Fruit fly (Drosophila melanogaster) whole organism, embryonic: ENCODE data around the gene CG31100.

Experiments
- Atf6 ChIP-seq: fragments of 200-800 bp; sonication (Bioruptor generic); IDR thresholded peaks from 2 replicates; pipeline ENCODE4 v1.3.6; 2022; ENCODE audit warnings: missing biosample characterization, missing genetic modification characterization
- C15 ChIP-seq: fragments of 200-800 bp; sonication (Bioruptor generic); IDR thresholded peaks from 3 replicates; pipeline ENCODE4 v1.3.6; 2022; ENCODE audit warnings: missing biosample characterization, missing genetic modification characterization
- CG11695 ChIP-seq: fragments of 200-800 bp; sonication (Bioruptor generic); IDR thresholded peaks from 3 replicates; pipeline ENCODE4 v1.3.6; 2022; ENCODE audit warnings: missing biosample characterization, missing genetic modification characterization
- CG1233 ChIP-seq: fragments of 200-800 bp; sonication (Bioruptor generic); optimal IDR thresholded peaks from 4 replicates; lab custom pipeline; 2018; ENCODE audit warnings: missing biosample characterization, mild to moderate bottlenecking, missing genetic modification characterization
- CG12769 ChIP-seq: fragments of 200-800 bp; sonication (Bioruptor generic); optimal IDR thresholded peaks from 2 replicates; lab custom pipeline; 2019; ENCODE audit warnings: missing biosample characterization, mild to moderate bottlenecking, missing genetic modification characterization, moderate library complexity
- CG14667 ChIP-seq: fragments of 200-800 bp; sonication (Bioruptor generic); IDR thresholded peaks from 2 replicates; pipeline ENCODE4 v1.3.6; 2022; ENCODE audit warnings: missing biosample characterization, missing genetic modification characterization
- CG17568 ChIP-seq: fragments of 200-800 bp; sonication (Bioruptor generic); optimal IDR thresholded peaks from 2 replicates; lab custom pipeline; 2018; ENCODE audit warnings: missing biosample characterization, mild to moderate bottlenecking, missing genetic modification characterization, moderate library complexity
- CG17612 ChIP-seq: fragments of 200-800 bp; sonication (Bioruptor generic); IDR thresholded peaks from 2 replicates; pipeline ENCODE4 v1.3.6; 2022; ENCODE audit warnings: missing biosample characterization, missing genetic modification characterization
- CG18476 ChIP-seq: fragments of 200-800 bp; sonication (Bioruptor generic); optimal IDR thresholded peaks from 2 replicates; lab custom pipeline; 2016; ENCODE audit warnings: missing biosample characterization, mild to moderate bottlenecking, missing genetic modification characterization
- CG2712 ChIP-seq: fragments of 200-800 bp; optimal IDR thresholded peaks from 3 replicates; lab custom pipeline; 2019; ENCODE audit warnings: missing biosample characterization, mild to moderate bottlenecking, missing genetic modification characterization, moderate library complexity
- CG3065 ChIP-seq: fragments of 200-800 bp; sonication (Bioruptor generic); optimal IDR thresholded peaks from 2 replicates; lab custom pipeline; 2016; ENCODE audit warnings: missing biosample characterization, missing genetic modification characterization
- CG31365 ChIP-seq: fragments of 200-800 bp; sonication (Bioruptor generic); optimal IDR thresholded peaks from 2 replicates; lab custom pipeline; 2018; ENCODE audit warnings: missing biosample characterization, mild to moderate bottlenecking, missing genetic modification characterization
- CG3407 ChIP-seq: fragments of 200-800 bp; sonication (Bioruptor generic); optimal IDR thresholded peaks from 2 replicates; lab custom pipeline; 2018; ENCODE audit warnings: missing biosample characterization, mild to moderate bottlenecking, missing genetic modification characterization
- CG4282 ChIP-seq: fragments of 200-800 bp; sonication (Bioruptor generic); optimal IDR thresholded peaks from 2 replicates; lab custom pipeline; 2016; ENCODE audit warnings: missing biosample characterization, missing genetic modification characterization
- CG6254 ChIP-seq: fragments of 200-800 bp; sonication (Bioruptor generic); optimal IDR thresholded peaks from 3 replicates; lab custom pipeline; 2017; ENCODE audit warnings: mild to moderate bottlenecking, missing biosample characterization, missing genetic modification reagents, missing genetic modification characterization
- CG6791 ChIP-seq: fragments of 200-800 bp; sonication (Bioruptor generic); IDR thresholded peaks from 3 replicates; pipeline ENCODE4 v1.3.6; 2022; ENCODE audit warnings: missing biosample characterization, missing genetic modification characterization; ENCODE audit not compliant: partially characterized antibody
- CG7357 ChIP-seq: fragments of 200-800 bp; sonication (Bioruptor generic); IDR thresholded peaks from 3 replicates; pipeline ENCODE4 v1.3.6; 2022; ENCODE audit warnings: missing biosample characterization, missing genetic modification characterization
- CG7556 ChIP-seq: fragments of 200-800 bp; sonication (Bioruptor generic); optimal IDR thresholded peaks from 2 replicates; lab custom pipeline; 2017; ENCODE audit warnings: missing biosample characterization, mild to moderate bottlenecking, missing genetic modification characterization
- CG9609 ChIP-seq: fragments of 200-800 bp; sonication (Bioruptor generic); optimal IDR thresholded peaks from 3 replicates; lab custom pipeline; 2016; ENCODE audit warnings: missing biosample characterization, missing genetic modification characterization
- Dip3 ChIP-seq: fragments of 200-800 bp; sonication (Bioruptor generic); optimal IDR thresholded peaks from 3 replicates; lab custom pipeline; 2016; ENCODE audit warnings: missing biosample characterization, missing genetic modification characterization
- E2f2 ChIP-seq: fragments of 200-800 bp; sonication (Bioruptor generic); IDR thresholded peaks from 2 replicates; pipeline ENCODE4 v1.3.6; 2022; ENCODE audit warnings: missing biosample characterization, missing genetic modification characterization
- Elba2 ChIP-seq: fragments of 200-800 bp; sonication (Bioruptor generic); optimal IDR thresholded peaks from 3 replicates; lab custom pipeline; 2016; ENCODE audit warnings: missing biosample characterization, missing genetic modification characterization
- HLH4C ChIP-seq: fragments of 200-800 bp; sonication (Bioruptor generic); IDR thresholded peaks from 3 replicates; pipeline ENCODE4 v1.3.6; 2022; ENCODE audit warnings: missing biosample characterization, missing genetic modification characterization; ENCODE audit not compliant: partially characterized antibody
- HmgD ChIP-seq: fragments of 200-800 bp; sonication (Bioruptor generic); optimal IDR thresholded peaks from 3 replicates; lab custom pipeline; 2016; ENCODE audit warnings: missing biosample characterization, missing genetic modification characterization
- Hmx ChIP-seq: fragments of 200-800 bp; sonication (Bioruptor generic); optimal IDR thresholded peaks from 2 replicates; lab custom pipeline; 2016; ENCODE audit warnings: missing biosample characterization, missing genetic modification characterization
- Max ChIP-seq: fragments of 200-800 bp; sonication (Bioruptor generic); optimal IDR thresholded peaks from 2 replicates; lab custom pipeline; 2016; ENCODE audit warnings: missing biosample characterization, mild to moderate bottlenecking, missing genetic modification characterization
- PHDP ChIP-seq: fragments of 200-800 bp; sonication (Bioruptor generic); optimal IDR thresholded peaks from 3 replicates; lab custom pipeline; 2018; ENCODE audit warnings: missing biosample characterization, mild to moderate bottlenecking, missing genetic modification characterization, moderate library complexity
- Scr ChIP-seq: fragments of 200-800 bp; sonication (Bioruptor generic); IDR thresholded peaks from 2 replicates; pipeline ENCODE4 v1.3.6; 2022; ENCODE audit warnings: missing biosample characterization, missing genetic modification characterization; ENCODE audit not compliant: partially characterized antibody
- ap ChIP-seq: fragments of 200-800 bp; sonication (Bioruptor generic); IDR thresholded peaks from 2 replicates; pipeline ENCODE4 v1.3.6; 2022; ENCODE audit warnings: missing biosample characterization, missing genetic modification characterization
- bab2 ChIP-seq: fragments of 200-800 bp; sonication (Bioruptor generic); optimal IDR thresholded peaks from 2 replicates; lab custom pipeline; 2016; ENCODE audit warnings: missing biosample characterization, missing genetic modification characterization
- cg ChIP-seq: fragments of 200-800 bp; sonication (Bioruptor generic); optimal IDR thresholded peaks from 3 replicates; lab custom pipeline; 2019; ENCODE audit warnings: missing biosample characterization, mild to moderate bottlenecking, missing genetic modification characterization, moderate library complexity
- chinmo ChIP-seq: fragments of 200-800 bp; sonication (Bioruptor generic); IDR thresholded peaks from 4 replicates; pipeline ENCODE4 v1.3.6; 2022; ENCODE audit warnings: missing biosample characterization, missing genetic modification characterization; ENCODE audit not compliant: partially characterized antibody
- crp ChIP-seq, 2 experiments: fragments of 200-800 bp; sonication (Bioruptor generic); optimal IDR thresholded peaks; 2 replicates in 1 of 2; 3 replicates in 1 of 2; lab custom pipeline; 2017; ENCODE audit warnings: missing biosample characterization in 2 of 2, missing genetic modification characterization in 2 of 2, mild to moderate bottlenecking in 1 of 2, moderate library complexity in 1 of 2
- dmrt99B ChIP-seq: fragments of 200-800 bp; sonication (Bioruptor generic); optimal IDR thresholded peaks from 2 replicates; lab custom pipeline; 2018; ENCODE audit warnings: missing biosample characterization, mild to moderate bottlenecking, missing genetic modification characterization, moderate library complexity
- eyg ChIP-seq: fragments of 200-800 bp; sonication (Bioruptor generic); optimal IDR thresholded peaks from 3 replicates; lab custom pipeline; 2016; ENCODE audit warnings: missing biosample characterization, missing genetic modification characterization
- fu2 ChIP-seq: fragments of 200-800 bp; sonication (Bioruptor generic); optimal IDR thresholded peaks from 2 replicates; lab custom pipeline; 2016; ENCODE audit warnings: missing biosample characterization, missing genetic modification characterization
- gcm ChIP-seq: fragments of 200-800 bp; sonication (Bioruptor generic); optimal IDR thresholded peaks from 2 replicates; lab custom pipeline; 2019; ENCODE audit warnings: missing biosample characterization, mild to moderate bottlenecking, missing genetic modification characterization, moderate library complexity
- grn ChIP-seq: fragments of 200-800 bp; sonication (Bioruptor generic); optimal IDR thresholded peaks from 3 replicates; lab custom pipeline; 2017; ENCODE audit warnings: missing biosample characterization, missing genetic modification characterization
- lmd ChIP-seq: fragments of 200-800 bp; sonication (Bioruptor generic); IDR thresholded peaks from 2 replicates; pipeline ENCODE4 v1.3.6; 2022; ENCODE audit warnings: missing biosample characterization, missing genetic modification characterization
- maf-S ChIP-seq: fragments of 200-800 bp; sonication (Bioruptor generic); optimal IDR thresholded peaks from 2 replicates; lab custom pipeline; 2016; ENCODE audit warnings: missing biosample characterization, missing genetic modification characterization
- mirr ChIP-seq: fragments of 200-800 bp; sonication (Bioruptor generic); optimal IDR thresholded peaks from 3 replicates; lab custom pipeline; 2018; ENCODE audit warnings: missing biosample characterization, mild to moderate bottlenecking, missing genetic modification characterization
- peb ChIP-seq: fragments of 200-800 bp; sonication (Bioruptor generic); IDR thresholded peaks from 2 replicates; pipeline ENCODE4 v1.3.6; 2022; ENCODE audit warnings: missing biosample characterization, missing genetic modification characterization
- pfk ChIP-seq: fragments of 200-800 bp; sonication (Bioruptor generic); optimal IDR thresholded peaks from 2 replicates; lab custom pipeline; 2018; ENCODE audit warnings: missing biosample characterization, mild to moderate bottlenecking, missing genetic modification characterization, moderate library complexity
- pnt ChIP-seq: fragments of 200-800 bp; sonication (Bioruptor generic); optimal IDR thresholded peaks from 3 replicates; lab custom pipeline; 2016; ENCODE audit warnings: missing biosample characterization, missing genetic modification characterization
- ro ChIP-seq: fragments of 200-800 bp; sonication (Bioruptor generic); IDR thresholded peaks from 2 replicates; pipeline ENCODE4 v1.3.6; 2022; ENCODE audit warnings: missing biosample characterization, missing genetic modification characterization
- row ChIP-seq: fragments of 200-800 bp; sonication (Bioruptor generic); IDR thresholded peaks from 3 replicates; pipeline ENCODE4 v1.3.6; 2022; ENCODE audit warnings: missing biosample characterization, missing genetic modification characterization
- slbo ChIP-seq: fragments of 200-800 bp; sonication (Bioruptor generic); IDR thresholded peaks from 2 replicates; pipeline ENCODE4 v1.3.6; 2022; ENCODE audit warnings: missing biosample characterization, missing genetic modification characterization
- slou ChIP-seq: fragments of 200-800 bp; sonication (Bioruptor generic); optimal IDR thresholded peaks from 3 replicates; lab custom pipeline; 2016; ENCODE audit warnings: missing biosample characterization, missing genetic modification characterization
- sug ChIP-seq: fragments of 200-800 bp; optimal IDR thresholded peaks from 2 replicates; lab custom pipeline; 2019; ENCODE audit warnings: missing biosample characterization, mild to moderate bottlenecking, missing genetic modification characterization, moderate library complexity
- usp ChIP-seq: fragments of >200 bp; optimal IDR thresholded peaks from 2 replicates; lab custom pipeline; 2017; ENCODE audit warnings: missing biosample characterization, missing genetic modification characterization
- zen ChIP-seq: fragments of 200-800 bp; sonication (Bioruptor generic); optimal IDR thresholded peaks from 3 replicates; lab custom pipeline; 2018; ENCODE audit warnings: missing biosample characterization, mild to moderate bottlenecking, missing genetic modification characterization, moderate library complexity

CG31100 gene

DNA sequence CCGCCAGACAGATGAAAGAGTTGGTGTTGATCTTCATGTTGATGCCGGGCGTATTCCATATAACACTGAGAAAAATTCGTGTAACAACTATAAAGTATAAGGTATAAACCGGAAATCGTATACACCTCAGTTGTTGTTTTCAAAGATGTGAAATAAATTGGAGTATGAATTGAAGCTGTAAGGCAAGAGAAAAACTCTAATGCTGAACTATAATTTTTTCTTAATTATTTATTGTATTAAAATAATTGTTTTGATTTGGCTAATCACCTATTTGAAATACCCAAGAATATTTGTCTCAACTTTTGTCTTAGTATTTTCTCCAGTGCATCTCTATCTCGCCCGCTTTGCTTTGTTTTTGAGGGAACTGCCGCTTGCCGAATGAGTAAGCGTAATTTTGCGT, 43.1 kb downstream of the CG31100 start (continued):
- TF ChIP-seq HmgD (GFP tag; lab: Kevin White, UChicago) (no peak), CG4282 (GFP tag; lab: Kevin White, UChicago) (no peak), CG3407 (GFP tag; lab: Kevin White, UChicago) (peak; percentile 39), CG1233 (GFP tag; lab: Kevin White, UChicago) (peak; percentile 43), CG12769 (tag; lab: Kevin White, UChicago) (no peak), CG14667 (no peak), CG6791 (GFP tag; lab: Robert Waterston, UW) (no peak), cg (GFP tag; lab: Kevin White, UChicago) (no peak), CG6254 (GFP tag; lab: Kevin White, UChicago) (peak; percentile 16), CG3065 (GFP tag; lab: Kevin White, UChicago) (no peak), CG11695 (GFP tag; lab: Robert Waterston, UW) (0 out of 3 replicates have a peak, but pooled peaks have one; percentile 60), CG2712 (tag; lab: Kevin White, UChicago) (peak; percentile 77), CG9609 (GFP tag; lab: Kevin White, UChicago) (no peak), CG17568 (GFP tag; lab: Kevin White, UChicago) (no peak), slbo (GFP tag; lab: Robert Waterston, UW) (no peak), ro (GFP tag; lab: Robert Waterston, UW) (0 out of 2 replicates have a peak, but pooled peaks have one; percentile 16), chinmo (GFP tag; lab: Robert Waterston, UW) (no peak), CG31365 (tag; lab: Kevin White, UChicago) (no peak), usp (GFP tag; lab: Kevin White, UChicago) (no peak), Max (GFP tag; lab: Kevin White, UChicago) (no peak), CG17612 (GFP tag; lab: Robert Waterston, UW) (no peak), PHDP (tag; lab: Kevin White, UChicago) (peak; percentile 61), lmd (GFP tag; lab: Robert Waterston, UW) (peak; percentile 45), peb (0 out of 2 replicates have a peak, but pooled peaks have one; percentile 30), slou (no peak), mirr (no peak), gcm (peak; percentile 35), grn (GFP tag; lab: Kevin White, UChicago) (no peak), sug (tag; lab: Kevin White, UChicago) (no peak), crp (GFP tag; optimal IDR thresholded peaks at IDR 0.05; lab: Kevin White, UChicago) (no peak), CG7556 (GFP tag; lab: Kevin White, UChicago) (peak; percentile 48), pfk (no peak), row (GFP tag; lab: Robert Waterston, UW) (peak; percentile 45; the same call in 2 of the 3 replicates), Atf6 (GFP tag; lab: Robert Waterston, UW) (no peak; the same call in 1 of the 2 replicates), Scr (no peak), CG18476 (no peak), eyg (GFP tag; lab: Kevin White, UChicago) (no peak), zen (tag; lab: Kevin White, UChicago) (peak; percentile 55), dmrt99B (tag; lab: Kevin White, UChicago) (peak; percentile 87), Dip3 (GFP tag; lab: Kevin White, UChicago) (no peak), pnt (GFP tag; lab: Kevin White, UChicago) (no peak), bab2 (GFP tag; lab: Kevin White, UChicago) (no peak), C15 (GFP tag; lab: Robert Waterston, UW) (no peak), Elba2 (GFP tag; lab: Kevin White, UChicago) (no peak), HLH4C (GFP tag; lab: Robert Waterston, UW) (no peak), E2f2 (GFP tag; lab: Robert Waterston, UW) (peak; percentile 28; the same call in 1 of the 2 replicates), CG7357 (0 out of 3 replicates have a peak, but pooled peaks have one; percentile 12), maf-S (no peak), Hmx (GFP tag; lab: Kevin White, UChicago) (no peak), fu2 (GFP tag; lab: Kevin White, UChicago) (no peak), ap (0 out of 2 replicates have a peak, but pooled peaks have one; percentile 10)
